Worm (Caenorhabditis elegans) whole organism, young adult: Measurements from ENCODE around the gene ins-10.

Experiments used
- D2030.7 ChIP-seq: fragments of 200-800 bp; sonication (Bioruptor generic); IDR thresholded peaks from 2 replicates; pipeline ENCODE4 v1.3.6; 2022; ENCODE audit warnings: missing genetic modification reagents, missing genetic modification characterization, missing compliant biosample characterization
- K12H6.12 ChIP-seq: fragments of 200-800 bp; sonication (Bioruptor generic); optimal IDR thresholded peaks from 2 replicates; lab custom pipeline; 2018; ENCODE audit warnings: mild to moderate bottlenecking, missing genetic modification characterization, missing compliant biosample characterization
- him-1 ChIP-seq: sonication (generic microtip); optimal IDR thresholded peaks from 2 replicates; lab custom pipeline; 2016; ENCODE audit warnings: missing genotype, missing genetic modification reagents, missing genetic modification characterization, missing compliant biosample characterization
- hlh-12 ChIP-seq: sonication (generic microtip); optimal IDR thresholded peaks from 2 replicates; lab custom pipeline; 2016; ENCODE audit warnings: missing genetic modification characterization, missing compliant biosample characterization
- lag-1 ChIP-seq: fragments of 200-800 bp; sonication (Bioruptor generic); IDR thresholded peaks from 2 replicates; pipeline ENCODE4 v1.3.6; 2022; ENCODE audit warnings: missing genetic modification reagents, missing genetic modification characterization, missing compliant biosample characterization
- snpc-4 ChIP-seq, 5 experiments: fragments of 150-350 bp in 1 of 5; sonication (generic microtip) in 4 of 5; optimal IDR thresholded peaks; 2 replicates each; lab custom pipeline; 2014 to 2018; ENCODE audit warnings: missing genetic modification characterization in 5 of 5, missing biosample characterization in 3 of 5, antibody characterized with exemption in 2 of 5, mild to moderate bottlenecking in 2 of 5, missing compliant biosample characterization in 2 of 5, missing genotype in 2 of 5, moderate library complexity in 2 of 5, missing genetic modification reagents in 1 of 5
- unc-62 ChIP-seq: fragments of 150-350 bp; optimal IDR thresholded peaks from 2 replicates; lab custom pipeline; 2014; ENCODE audit warnings: missing biosample characterization, missing genetic modification reagents, missing genetic modification characterization
- ztf-26 ChIP-seq: sonication (generic microtip); optimal IDR thresholded peaks from 2 replicates; lab custom pipeline; 2017; ENCODE audit warnings: missing genetic modification characterization, missing compliant biosample characterization

- TF ChIP-seq hlh-12 (tag; lab: Kevin White, UChicago): no peak
- TF ChIP-seq D2030.7 (GFP tag; lab: Robert Waterston, UW): no peak
- TF ChIP-seq snpc-4 (GFP tag; optimal IDR thresholded peaks at IDR 0.05; lab: Kevin White, UChicago): no peak
- no peak for TF ChIP-seq snpc-4 (tag; optimal IDR thresholded peaks at IDR 0.05; lab: Kevin White, UChicago)
- TF ChIP-seq K12H6.12 (tag; lab: Kevin White, UChicago): no peak
- TF ChIP-seq ztf-26 (tag; lab: Kevin White, UChicago): no peak
- TF ChIP-seq lag-1 (GFP tag; lab: Robert Waterston, UW): no peak
- no peak for TF ChIP-seq unc-62 (GFP tag; lab: Kevin White, UChicago)
- TF ChIP-seq him-1 (tag; lab: Kevin White, UChicago): no peak
Observed at ce11 chrV:14067816-14068296, 34.1 kb downstream of the ins-10 start, which contains the start of gene D1086.17.
